Fruit fly (Drosophila melanogaster): ENCODE data around the gene CG7810.

The CG7810 gene

dm6 chr2L:8333185-8333584, 22.2 kb upstream of the CG7810 start:
- TF ChIP-seq insv (optimal IDR thresholded peaks at IDR 0.05) (no peak), h (optimal IDR thresholded peaks at IDR 0.05) (no peak), Myc (optimal IDR thresholded peaks at IDR 0.05) (no peak), psq (optimal IDR thresholded peaks at IDR 0.05) (no peak), ttk (optimal IDR thresholded peaks at IDR 0.05) (no peak), Sin3A (optimal IDR thresholded peaks at IDR 0.05) (no peak)

- TF ChIP-seq Myc (optimal IDR thresholded peaks at IDR 0.05): no peak
- TF ChIP-seq insv (optimal IDR thresholded peaks at IDR 0.05): no peak
- TF ChIP-seq h (optimal IDR thresholded peaks at IDR 0.05): no peak
- no peak for TF ChIP-seq Sin3A (optimal IDR thresholded peaks at IDR 0.05)
- TF ChIP-seq psq (optimal IDR thresholded peaks at IDR 0.05): no peak
- no peak for TF ChIP-seq ttk (optimal IDR thresholded peaks at IDR 0.05)
Observed at dm6 chr2L:8328526-8329097, 17.6 kb upstream of the CG7810 start.

dm6 chr2L:8327783-8328327, 16.9 kb upstream of the CG7810 start:
- TF ChIP-seq insv (optimal IDR thresholded peaks at IDR 0.05) (no peak), h (optimal IDR thresholded peaks at IDR 0.05) (no peak), psq (optimal IDR thresholded peaks at IDR 0.05) (no peak), Myc (optimal IDR thresholded peaks at IDR 0.05) (no peak), ttk (optimal IDR thresholded peaks at IDR 0.05) (no peak), Sin3A (optimal IDR thresholded peaks at IDR 0.05) (no peak)

- TF ChIP-seq Sin3A (optimal IDR thresholded peaks at IDR 0.05) (no peak), insv (optimal IDR thresholded peaks at IDR 0.05) (no peak), ttk (optimal IDR thresholded peaks at IDR 0.05) (no peak), Myc (optimal IDR thresholded peaks at IDR 0.05) (no peak), h (optimal IDR thresholded peaks at IDR 0.05) (no peak), psq (optimal IDR thresholded peaks at IDR 0.05) (no peak)
Observed at dm6 chr2L:8327272-8327555, 16.2 kb upstream of the CG7810 start, which contains the start of gene CG14275. CG14275 (plus strand) TSS chr2L:8327456.

- no peak for TF ChIP-seq insv (optimal IDR thresholded peaks at IDR 0.05)
- no peak for TF ChIP-seq h (optimal IDR thresholded peaks at IDR 0.05)
- no peak for TF ChIP-seq ttk (optimal IDR thresholded peaks at IDR 0.05)
- no peak for TF ChIP-seq psq (optimal IDR thresholded peaks at IDR 0.05)
- no peak for TF ChIP-seq Myc (optimal IDR thresholded peaks at IDR 0.05)
- TF ChIP-seq Sin3A (optimal IDR thresholded peaks at IDR 0.05): no peak
Observed at dm6 chr2L:8326414-8327271, 15.6 kb upstream of the CG7810 start.

dm6 chr2L:8325150-8325549, 14.2 kb upstream of the CG7810 start, which contains the start of gene CG7781:
CG7781 (minus strand) TSS chr2L:8325409.
- TF ChIP-seq insv (optimal IDR thresholded peaks at IDR 0.05) (no peak), h (optimal IDR thresholded peaks at IDR 0.05) (no peak), psq (optimal IDR thresholded peaks at IDR 0.05) (no peak), Sin3A (optimal IDR thresholded peaks at IDR 0.05) (no peak), Myc (optimal IDR thresholded peaks at IDR 0.05) (no peak), ttk (optimal IDR thresholded peaks at IDR 0.05) (no peak)

dm6 chr2L:8319858-8320525, 9.0 kb upstream of the CG7810 start, which contains the start of the genes mtsh and strat:
mtsh (minus strand) TSS chr2L:8319908.
strat (plus strand) TSS chr2L:8320328.
- no peak for TF ChIP-seq Sin3A (optimal IDR thresholded peaks at IDR 0.05)
- TF ChIP-seq psq (optimal IDR thresholded peaks at IDR 0.05): no peak
- TF ChIP-seq h (optimal IDR thresholded peaks at IDR 0.05): no peak
- TF ChIP-seq insv (optimal IDR thresholded peaks at IDR 0.05): no peak
- TF ChIP-seq ttk (optimal IDR thresholded peaks at IDR 0.05): no peak
- TF ChIP-seq Myc (optimal IDR thresholded peaks at IDR 0.05): no peak

- no peak for TF ChIP-seq psq (optimal IDR thresholded peaks at IDR 0.05)
- no peak for TF ChIP-seq ttk (optimal IDR thresholded peaks at IDR 0.05)
- TF ChIP-seq Sin3A (optimal IDR thresholded peaks at IDR 0.05): no peak
- TF ChIP-seq Myc (optimal IDR thresholded peaks at IDR 0.05): no peak
- no peak for TF ChIP-seq insv (optimal IDR thresholded peaks at IDR 0.05)
- TF ChIP-seq h (optimal IDR thresholded peaks at IDR 0.05): no peak
Observed at dm6 chr2L:8311741-8312140, 746 bp upstream of the CG7810 start.

- TF ChIP-seq h (optimal IDR thresholded peaks at IDR 0.05) (no peak), Sin3A (optimal IDR thresholded peaks at IDR 0.05) (no peak), ttk (optimal IDR thresholded peaks at IDR 0.05) (no peak), psq (optimal IDR thresholded peaks at IDR 0.05) (no peak), Myc (optimal IDR thresholded peaks at IDR 0.05) (no peak), insv (optimal IDR thresholded peaks at IDR 0.05) (no peak)
Observed at dm6 chr2L:8307817-8308551, 3.0 kb downstream of the CG7810 start, which contains the start of the genes Ostgamma and Mettl14. Ostgamma (minus strand) TSS chr2L:8308192. Mettl14 (plus strand) TSS chr2L:8308427.

dm6 chr2L:8305409-8305808, 5.6 kb downstream of the CG7810 start, which contains the start of gene CG7840:
CG7840 (plus strand) TSS chr2L:8305586.
- TF ChIP-seq psq (optimal IDR thresholded peaks at IDR 0.05): no peak

dm6 chr2L:8304635-8305034, 6.4 kb downstream of the CG7810 start:
- TF ChIP-seq psq (optimal IDR thresholded peaks at IDR 0.05) (no peak), Sin3A (optimal IDR thresholded peaks at IDR 0.05) (no peak), ttk (optimal IDR thresholded peaks at IDR 0.05) (no peak), h (optimal IDR thresholded peaks at IDR 0.05) (no peak), insv (optimal IDR thresholded peaks at IDR 0.05) (no peak), Myc (optimal IDR thresholded peaks at IDR 0.05) (no peak)

All from Kc167 (cell line).